Fruit fly (Drosophila melanogaster) whole organism, pupa: ENCODE measurements around the gene CG13991.
A peak's percentile ranks its signal among the peaks of the same experiment; 100 is the strongest.

Experiments used
- CG10348 ChIP-seq: fragments of 200-800 bp; sonication (Bioruptor generic); IDR thresholded peaks from 2 replicates; pipeline ENCODE4 v1.3.6; 2022; ENCODE audit warnings: missing biosample characterization, missing genetic modification characterization
- CG12605 ChIP-seq: fragments of 200-800 bp; sonication (Bioruptor generic); IDR thresholded peaks from 2 replicates; pipeline ENCODE4 v1.3.6; 2022; ENCODE audit warnings: missing biosample characterization, missing genetic modification characterization
- CG13204 ChIP-seq: fragments of 200-800 bp; sonication (Bioruptor generic); optimal IDR thresholded peaks from 2 replicates; lab custom pipeline; 2018; ENCODE audit warnings: missing biosample characterization, mild to moderate bottlenecking, missing genetic modification characterization, moderate library complexity
- CG14655 ChIP-seq: fragments of 200-800 bp; sonication (Bioruptor generic); optimal IDR thresholded peaks from 3 replicates; lab custom pipeline; 2017; ENCODE audit warnings: mild to moderate bottlenecking, missing biosample characterization, missing genetic modification reagents, missing genetic modification characterization
- CG15710 ChIP-seq: fragments of 200-800 bp; sonication (Bioruptor generic); optimal IDR thresholded peaks from 2 replicates; lab custom pipeline; 2018; ENCODE audit warnings: missing biosample characterization, mild to moderate bottlenecking, missing genetic modification characterization, moderate library complexity
- CG17806 ChIP-seq: fragments of 200-800 bp; sonication (Bioruptor generic); optimal IDR thresholded peaks from 2 replicates; lab custom pipeline; 2018; ENCODE audit warnings: missing biosample characterization, mild to moderate bottlenecking, missing genetic modification characterization, moderate library complexity
- CG32121 ChIP-seq: fragments of 200-800 bp; sonication (Bioruptor generic); IDR thresholded peaks from 2 replicates; pipeline ENCODE4 v1.3.6; 2022; ENCODE audit warnings: missing biosample characterization, missing genetic modification characterization
- CG34367 ChIP-seq: fragments of 200-800 bp; sonication (Bioruptor generic); optimal IDR thresholded peaks from 2 replicates; lab custom pipeline; 2018; ENCODE audit warnings: missing biosample characterization, mild to moderate bottlenecking, missing genetic modification characterization
- CG4496 ChIP-seq: fragments of 200-800 bp; sonication (Bioruptor generic); IDR thresholded peaks from 3 replicates; pipeline ENCODE4 v1.3.6; 2022; ENCODE audit warnings: missing biosample characterization, missing genetic modification characterization
- CG8159 ChIP-seq: fragments of 200-800 bp; sonication (Bioruptor generic); optimal IDR thresholded peaks from 3 replicates; lab custom pipeline; 2018; ENCODE audit warnings: missing biosample characterization, mild to moderate bottlenecking, missing genetic modification characterization, moderate library complexity
- CG8301 ChIP-seq: fragments of 200-800 bp; sonication (Bioruptor generic); optimal IDR thresholded peaks from 2 replicates; lab custom pipeline; 2018; ENCODE audit warnings: missing biosample characterization, mild to moderate bottlenecking, missing genetic modification characterization
- CG9948 ChIP-seq: fragments of 200-800 bp; sonication (Bioruptor generic); optimal IDR thresholded peaks from 2 replicates; lab custom pipeline; 2018; ENCODE audit warnings: missing biosample characterization, mild to moderate bottlenecking, missing genetic modification characterization, moderate library complexity
- D1 ChIP-seq: fragments of 200-800 bp; sonication (Bioruptor generic); optimal IDR thresholded peaks from 2 replicates; lab custom pipeline; 2018; ENCODE audit warnings: missing biosample characterization, mild to moderate bottlenecking, missing genetic modification characterization, moderate library complexity
- EcR ChIP-seq: fragments of 200-800 bp; sonication (Bioruptor generic); optimal IDR thresholded peaks from 3 replicates; lab custom pipeline; 2019; ENCODE audit warnings: missing biosample characterization, missing genetic modification characterization, mild to moderate bottlenecking, moderate library complexity, missing genetic modification reagents
- Ets98B ChIP-seq: fragments of 200-800 bp; sonication (Bioruptor generic); IDR thresholded peaks from 2 replicates; pipeline ENCODE4 v1.3.6; 2022; ENCODE audit warnings: missing biosample characterization, missing genetic modification characterization
- Pif1A ChIP-seq: fragments of 200-800 bp; sonication (Bioruptor generic); optimal IDR thresholded peaks from 3 replicates; lab custom pipeline; 2016; ENCODE audit warnings: missing biosample characterization, missing genetic modification characterization
- Pif1B ChIP-seq: fragments of 200-800 bp; sonication (Bioruptor generic); optimal IDR thresholded peaks from 3 replicates; lab custom pipeline; 2016; ENCODE audit warnings: missing biosample characterization, missing genetic modification characterization
- Snoo ChIP-seq: fragments of 200-800 bp; sonication (Bioruptor generic); optimal IDR thresholded peaks from 3 replicates; lab custom pipeline; 2017; ENCODE audit warnings: missing biosample characterization, mild to moderate bottlenecking, missing genetic modification characterization, inconsistent platforms
- fd96Ca ChIP-seq: fragments of 200-800 bp; sonication (Bioruptor generic); IDR thresholded peaks from 3 replicates; pipeline ENCODE4 v1.3.6; 2022; ENCODE audit warnings: missing biosample characterization, missing genetic modification characterization
- gl ChIP-seq: fragments of 200-800 bp; sonication (Bioruptor generic); optimal IDR thresholded peaks from 2 replicates; lab custom pipeline; 2018; ENCODE audit warnings: missing biosample characterization, mild to moderate bottlenecking, missing genetic modification characterization
- rn ChIP-seq: fragments of 200-800 bp; sonication (Bioruptor generic); IDR thresholded peaks from 2 replicates; pipeline ENCODE4 v1.3.6; 2022; ENCODE audit warnings: missing biosample characterization, missing genetic modification characterization

The CG13991 gene

dm6 chr2L:6155041-6155440 lies 15.9 kb downstream of the CG13991 start, which contains the start of gene CG31639:
TSS of gene CG31639 (minus strand) at chr2L:6155141.
- TF ChIP-seq gl (no peak), Pif1B (GFP tag; lab: Kevin White, UChicago) (no peak), CG34367 (tag; lab: Kevin White, UChicago) (no peak), CG4496 (no peak), Ets98B (GFP tag; lab: Robert Waterston, UW) (no peak), CG32121 (no peak), Pif1A (GFP tag; lab: Kevin White, UChicago) (no peak), D1 (tag; lab: Kevin White, UChicago) (no peak), fd96Ca (no peak), CG15710 (no peak), CG9948 (tag; lab: Kevin White, UChicago) (no peak), CG10348 (no peak), CG8301 (tag; lab: Kevin White, UChicago) (no peak), CG12605 (no peak), CG8159 (tag; lab: Kevin White, UChicago) (no peak), Snoo (tag; lab: Kevin White, UChicago) (no peak), CG13204 (GFP tag; lab: Kevin White, UChicago) (no peak)

DNA sequence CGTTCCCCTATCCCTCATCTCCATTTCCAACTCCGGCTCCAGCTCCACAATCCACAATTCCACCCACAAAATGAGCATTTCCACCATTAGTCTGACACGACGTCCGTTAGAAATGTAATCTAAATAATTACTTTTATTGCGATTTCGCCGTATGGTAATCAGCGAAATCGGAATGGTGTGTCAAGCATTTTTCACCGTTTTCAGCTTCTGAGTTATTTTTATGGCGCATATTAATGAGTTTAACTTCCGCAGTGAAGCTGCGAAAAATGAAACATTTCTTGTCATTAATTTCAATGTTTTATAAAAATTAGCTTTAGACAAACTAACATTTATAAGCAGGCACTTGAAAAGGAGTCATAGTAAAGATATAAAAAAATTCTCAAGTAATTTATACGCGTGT lies 20.9 kb downstream of the CG13991 start, which contains the start of gene CG13989:
Gene CG13989, plus strand, starts transcription at position 301 of the 400 bp plus-strand sequence.
- no peak for TF ChIP-seq CG15710

DNA sequence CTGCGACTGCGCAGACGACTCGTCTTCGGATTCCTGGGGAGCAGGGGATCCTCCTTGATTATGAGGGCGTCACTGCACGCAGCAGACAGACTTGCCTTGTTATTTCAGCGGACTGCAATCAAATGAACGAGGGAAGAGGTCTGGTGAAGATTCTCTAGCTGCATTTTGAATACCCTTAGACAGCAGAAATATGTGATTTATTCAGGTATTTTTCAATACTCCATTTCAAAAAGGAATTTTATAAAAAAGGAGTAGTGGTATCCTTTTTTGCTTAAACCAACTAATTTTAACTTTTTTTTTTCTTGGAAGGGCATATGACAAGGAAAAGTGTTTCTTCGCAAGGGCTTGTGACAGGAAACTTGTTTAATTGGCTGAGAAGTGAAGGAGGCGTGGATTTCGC lies 26.5 kb downstream of the CG13991 start:
- TF ChIP-seq Pif1B (GFP tag; lab: Kevin White, UChicago), result peak; percentile 52
- no peak for TF ChIP-seq CG12605
- no peak for TF ChIP-seq D1 (tag; lab: Kevin White, UChicago)
- TF ChIP-seq Pif1A (GFP tag; lab: Kevin White, UChicago), result peak; percentile 44
- TF ChIP-seq CG9948 (tag; lab: Kevin White, UChicago), result peak; percentile 74
- TF ChIP-seq CG34367 (tag; lab: Kevin White, UChicago), result peak; percentile 62
- TF ChIP-seq Ets98B (GFP tag; lab: Robert Waterston, UW), result no peak
- peak; percentile 75 for TF ChIP-seq CG17806
- TF ChIP-seq CG8301 (tag; lab: Kevin White, UChicago), result peak; percentile 1
- TF ChIP-seq gl, result peak; percentile 29
- TF ChIP-seq CG4496, result no peak
- peak; percentile 40 for TF ChIP-seq CG14655 (GFP tag; lab: Kevin White, UChicago)
- TF ChIP-seq CG8159 (tag; lab: Kevin White, UChicago), result peak; percentile 84
- TF ChIP-seq EcR (GFP tag; lab: Kevin White, UChicago), result peak; percentile 5
- TF ChIP-seq fd96Ca, result no peak
- TF ChIP-seq CG15710, result peak; percentile 78
- no peak for TF ChIP-seq CG13204 (GFP tag; lab: Kevin White, UChicago)
- peak; percentile 48 for TF ChIP-seq Snoo (tag; lab: Kevin White, UChicago)

DNA sequence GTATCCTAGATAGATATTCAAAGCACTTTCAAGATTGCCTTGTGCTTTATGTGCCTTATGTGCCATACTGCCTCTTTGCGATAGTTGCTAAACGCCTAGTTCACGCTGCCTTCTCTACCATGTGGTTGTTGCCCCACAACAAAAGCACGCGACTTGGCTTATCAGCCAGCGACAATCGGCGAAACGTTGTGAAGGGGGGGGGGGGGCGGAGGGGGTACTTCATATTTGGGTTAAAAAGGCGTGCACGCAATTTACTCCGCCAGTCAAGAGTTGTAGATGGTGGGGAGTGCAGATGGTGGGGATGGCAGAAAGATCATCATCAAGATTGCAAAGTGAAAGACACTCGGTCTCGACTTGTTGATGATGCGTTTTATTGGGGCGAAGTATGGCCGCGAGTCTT lies 29.9 kb downstream of the CG13991 start:
- no peak for TF ChIP-seq Pif1B (GFP tag; lab: Kevin White, UChicago)
- peak; percentile 8 for TF ChIP-seq CG13204 (GFP tag; lab: Kevin White, UChicago)
- TF ChIP-seq CG10348, result no peak

DNA sequence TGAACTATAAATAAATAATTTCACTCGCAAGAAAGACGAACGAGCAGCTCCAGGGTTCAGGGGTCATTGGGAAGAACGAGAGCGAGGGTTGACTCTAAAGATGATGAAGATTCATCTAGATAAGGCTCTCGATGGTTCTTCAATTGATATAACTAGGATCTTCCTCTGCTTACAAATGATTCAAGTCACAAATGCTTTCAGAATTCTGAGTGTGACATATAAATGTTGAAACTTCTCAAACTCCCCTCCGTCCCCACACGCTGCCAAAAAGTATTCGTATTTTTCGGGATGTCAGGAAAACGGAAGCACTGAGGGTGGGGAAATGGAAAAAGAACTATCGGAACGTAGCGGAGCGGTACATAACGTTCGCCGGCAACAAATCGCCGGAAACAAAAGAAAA lies 32.0 kb downstream of the CG13991 start:
- no peak for TF ChIP-seq CG13204 (GFP tag; lab: Kevin White, UChicago)
- TF ChIP-seq Pif1B (GFP tag; lab: Kevin White, UChicago), result no peak
- no peak for TF ChIP-seq fd96Ca
- no peak for TF ChIP-seq gl
- TF ChIP-seq CG34367 (tag; lab: Kevin White, UChicago), result no peak
- TF ChIP-seq Pif1A (GFP tag; lab: Kevin White, UChicago), result no peak
- TF ChIP-seq, all 21 proteins: peak for 0

- TF ChIP-seq CG10348, result no peak
- TF ChIP-seq gl, result no peak
- TF ChIP-seq CG17806, result no peak
- TF ChIP-seq CG34367 (tag; lab: Kevin White, UChicago), result no peak
- TF ChIP-seq fd96Ca, result no peak
- no peak for TF ChIP-seq CG8301 (tag; lab: Kevin White, UChicago)
- no peak for TF ChIP-seq CG12605
- no peak for TF ChIP-seq CG13204 (GFP tag; lab: Kevin White, UChicago)
- no peak for TF ChIP-seq CG4496
- no peak for TF ChIP-seq Snoo (tag; lab: Kevin White, UChicago)
- no peak for TF ChIP-seq CG32121
- no peak for TF ChIP-seq CG8159 (tag; lab: Kevin White, UChicago)
- no peak for TF ChIP-seq EcR (GFP tag; lab: Kevin White, UChicago)
- TF ChIP-seq CG15710, result no peak
Observed at dm6 chr2L:6172996-6173395, 33.8 kb downstream of the CG13991 start.

DNA sequence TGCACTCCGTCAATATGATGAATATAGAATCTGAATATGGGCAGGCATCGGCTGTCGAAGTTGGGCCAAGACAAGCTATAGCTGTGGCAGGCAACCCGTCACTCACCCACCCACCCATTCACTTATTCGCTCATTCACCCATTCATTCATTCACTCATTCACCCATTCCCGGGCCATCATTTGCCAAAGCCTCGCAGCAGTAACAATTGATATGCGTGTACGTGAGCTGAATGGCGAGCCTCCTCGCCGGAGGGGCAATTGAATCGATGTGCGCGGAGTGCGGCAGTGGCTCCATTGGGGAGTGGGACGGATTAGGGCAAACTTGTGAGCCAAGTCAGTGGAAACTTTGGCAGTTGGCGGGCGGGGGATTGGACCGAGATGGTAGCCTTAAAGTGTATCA lies 37.2 kb downstream of the CG13991 start:
- TF ChIP-seq CG14655 (GFP tag; lab: Kevin White, UChicago) (no peak), fd96Ca (no peak), CG12605 (no peak), Snoo (tag; lab: Kevin White, UChicago) (no peak), D1 (tag; lab: Kevin White, UChicago) (no peak), CG10348 (no peak), CG9948 (tag; lab: Kevin White, UChicago) (no peak), CG8159 (tag; lab: Kevin White, UChicago) (no peak), rn (GFP tag; lab: Robert Waterston, UW) (no peak), CG17806 (no peak), CG34367 (tag; lab: Kevin White, UChicago) (no peak), CG13204 (GFP tag; lab: Kevin White, UChicago) (no peak), CG8301 (tag; lab: Kevin White, UChicago) (no peak)
